Fruit fly (Drosophila melanogaster) whole organism, embryonic: ENCODE measurements around the gene Pcif1.

Experiments
- BEAF-32 ChIP-seq: fragments of 200-800 bp; sonication (Bioruptor generic); optimal IDR thresholded peaks from 3 replicates; lab custom pipeline; 2017; ENCODE audit warnings: missing biosample characterization, missing genetic modification characterization, mild to moderate bottlenecking, moderate library complexity, missing genetic modification reagents
- CG10267 ChIP-seq: fragments of 200-800 bp; sonication (Bioruptor generic); optimal IDR thresholded peaks from 2 replicates; lab custom pipeline; 2018; ENCODE audit warnings: missing biosample characterization, mild to moderate bottlenecking, missing genetic modification characterization, moderate library complexity
- CG12659 ChIP-seq: fragments of 200-800 bp; sonication (Bioruptor generic); optimal IDR thresholded peaks from 3 replicates; lab custom pipeline; 2017; ENCODE audit warnings: mild to moderate bottlenecking, missing biosample characterization, missing genetic modification reagents, missing genetic modification characterization
- CG15011 ChIP-seq: fragments of 200-800 bp; sonication (Bioruptor generic); optimal IDR thresholded peaks from 3 replicates; lab custom pipeline; 2018; ENCODE audit warnings: missing biosample characterization, mild to moderate bottlenecking, missing genetic modification characterization
- CG15514 ChIP-seq: fragments of 200-800 bp; sonication (Bioruptor generic); optimal IDR thresholded peaks from 3 replicates; lab custom pipeline; 2017; ENCODE audit warnings: missing biosample characterization, missing genetic modification characterization, mild to moderate bottlenecking, moderate library complexity, missing genetic modification reagents
- CG17186 ChIP-seq: fragments of 200-800 bp; sonication (Bioruptor generic); optimal IDR thresholded peaks from 3 replicates; lab custom pipeline; 2017; ENCODE audit warnings: missing biosample characterization, missing genetic modification reagents, missing genetic modification characterization
- CG18011 ChIP-seq: fragments of 200-800 bp; sonication (Bioruptor generic); optimal IDR thresholded peaks from 2 replicates; lab custom pipeline; 2017; ENCODE audit warnings: missing biosample characterization, missing genetic modification characterization, mild to moderate bottlenecking, moderate library complexity, missing genotype
- CG2116 ChIP-seq: fragments of 200-800 bp; sonication (Bioruptor generic); optimal IDR thresholded peaks from 3 replicates; lab custom pipeline; 2018; ENCODE audit warnings: missing biosample characterization, mild to moderate bottlenecking, missing genetic modification characterization
- CG2120 ChIP-seq: fragments of 200-800 bp; sonication (Bioruptor generic); optimal IDR thresholded peaks from 3 replicates; lab custom pipeline; 2016; ENCODE audit warnings: missing biosample characterization, missing genetic modification characterization
- CG31365 ChIP-seq: fragments of 200-800 bp; sonication (Bioruptor generic); optimal IDR thresholded peaks from 2 replicates; lab custom pipeline; 2018; ENCODE audit warnings: missing biosample characterization, mild to moderate bottlenecking, missing genetic modification characterization
- CG34376 ChIP-seq: fragments of 200-800 bp; sonication (Bioruptor generic); optimal IDR thresholded peaks from 2 replicates; lab custom pipeline; 2018; ENCODE audit warnings: missing biosample characterization, mild to moderate bottlenecking, missing genetic modification characterization
- CG42726 ChIP-seq: fragments of 200-800 bp; sonication (Bioruptor generic); IDR thresholded peaks from 2 replicates; pipeline ENCODE4 v1.3.6; 2022; ENCODE audit warnings: missing biosample characterization, missing genetic modification characterization; ENCODE audit not compliant: partially characterized antibody
- CG4360 ChIP-seq: fragments of 200-800 bp; sonication (Bioruptor generic); IDR thresholded peaks from 2 replicates; pipeline ENCODE4 v1.3.6; 2022; ENCODE audit warnings: missing biosample characterization, missing genetic modification characterization
- CG4617 ChIP-seq: fragments of 200-800 bp; sonication (Bioruptor generic); optimal IDR thresholded peaks from 3 replicates; lab custom pipeline; 2016; ENCODE audit warnings: missing biosample characterization, missing genetic modification characterization, borderline replicate concordance
- CG5180 ChIP-seq: fragments of 200-800 bp; sonication (Bioruptor generic); optimal IDR thresholded peaks from 3 replicates; lab custom pipeline; 2017; ENCODE audit warnings: missing biosample characterization, missing genetic modification characterization, mild to moderate bottlenecking, moderate library complexity, missing genetic modification reagents
- CG7987 ChIP-seq: fragments of 200-800 bp; sonication (Bioruptor generic); optimal IDR thresholded peaks from 2 replicates; lab custom pipeline; 2018; ENCODE audit warnings: missing biosample characterization, mild to moderate bottlenecking, missing genetic modification characterization, moderate library complexity
- CG9797 ChIP-seq: fragments of 200-800 bp; sonication (Bioruptor generic); optimal IDR thresholded peaks from 3 replicates; lab custom pipeline; 2018; ENCODE audit warnings: missing biosample characterization, mild to moderate bottlenecking, missing genetic modification characterization
- CTCF ChIP-seq: fragments of 200-800 bp; sonication (Bioruptor generic); optimal IDR thresholded peaks from 2 replicates; lab custom pipeline; 2017; ENCODE audit warnings: missing biosample characterization, mild to moderate bottlenecking, missing genetic modification characterization, moderate library complexity
- Ets97D ChIP-seq: fragments of 200-800 bp; sonication (Bioruptor generic); optimal IDR thresholded peaks from 3 replicates; lab custom pipeline; 2016; ENCODE audit warnings: missing biosample characterization, missing genetic modification characterization
- Fer1 ChIP-seq: fragments of 200-800 bp; sonication (Bioruptor generic); optimal IDR thresholded peaks from 2 replicates; lab custom pipeline; 2017; ENCODE audit warnings: missing biosample characterization, mild to moderate bottlenecking, missing genetic modification characterization
- H2.0 ChIP-seq: fragments of 200-800 bp; sonication (Bioruptor generic); IDR thresholded peaks from 2 replicates; pipeline ENCODE4 v1.3.6; 2022; ENCODE audit warnings: missing biosample characterization, missing genetic modification characterization
- Hr39 ChIP-seq: fragments of >200 bp; optimal IDR thresholded peaks from 2 replicates; lab custom pipeline; 2017
- MESR4 ChIP-seq: fragments of 200-800 bp; sonication (Bioruptor generic); optimal IDR thresholded peaks from 2 replicates; lab custom pipeline; 2018; ENCODE audit warnings: missing biosample characterization, mild to moderate bottlenecking, missing genetic modification characterization, moderate library complexity
- Meics ChIP-seq: fragments of 200-800 bp; sonication (Bioruptor generic); optimal IDR thresholded peaks from 2 replicates; lab custom pipeline; 2017; ENCODE audit warnings: missing biosample characterization, mild to moderate bottlenecking, missing genetic modification characterization
- Myb ChIP-seq: fragments of 200-800 bp; sonication (Bioruptor generic); optimal IDR thresholded peaks from 2 replicates; lab custom pipeline; 2016; ENCODE audit warnings: missing biosample characterization, missing genetic modification characterization
- Pdp1 ChIP-seq, 2 experiments: fragments of 200-800 bp; sonication (Bioruptor generic); optimal IDR thresholded peaks; 3 replicates each; lab custom pipeline; 2016; ENCODE audit warnings: missing biosample characterization in 2 of 2, missing genetic modification characterization in 2 of 2, mild to moderate bottlenecking in 1 of 2, moderate library complexity in 1 of 2
- Sry-δ ChIP-seq: fragments of 200-800 bp; sonication (Bioruptor generic); optimal IDR thresholded peaks from 2 replicates; lab custom pipeline; 2016; ENCODE audit warnings: missing biosample characterization, missing genetic modification characterization
- Stat92E ChIP-seq, 3 experiments: fragments of >200 bp in 2 of 3; fragments of 200-800 bp in 1 of 3; sonication (Bioruptor generic) in 1 of 3; optimal IDR thresholded peaks; 2 replicates each; lab custom pipeline; 2017 to 2019; ENCODE audit warnings: missing biosample characterization in 3 of 3, missing genetic modification characterization in 3 of 3, mild to moderate bottlenecking in 1 of 3, moderate library complexity in 1 of 3
- Xbp1 ChIP-seq: fragments of 200-800 bp; sonication (Bioruptor generic); optimal IDR thresholded peaks from 3 replicates; lab custom pipeline; 2016; ENCODE audit warnings: missing biosample characterization, mild to moderate bottlenecking, missing genetic modification characterization
- YL-1 ChIP-seq: fragments of 200-800 bp; sonication (Bioruptor generic); optimal IDR thresholded peaks from 3 replicates; lab custom pipeline; 2017; ENCODE audit warnings: missing biosample characterization, mild to moderate bottlenecking, missing genetic modification characterization
- bigmax ChIP-seq: fragments of 200-800 bp; sonication (Bioruptor generic); optimal IDR thresholded peaks from 2 replicates; lab custom pipeline; 2018; ENCODE audit warnings: missing biosample characterization, mild to moderate bottlenecking, missing genetic modification characterization
- crol ChIP-seq: fragments of 200-800 bp; sonication (Bioruptor generic); IDR thresholded peaks from 2 replicates; pipeline ENCODE4 v1.3.6; 2022; ENCODE audit warnings: missing biosample characterization, missing genetic modification characterization
- dpn ChIP-seq, 2 experiments: fragments of 200-800 bp; sonication (Bioruptor generic); optimal IDR thresholded peaks; 3 replicates each; lab custom pipeline; 2016; ENCODE audit warnings: missing biosample characterization in 2 of 2, missing genetic modification characterization in 2 of 2
- ewg ChIP-seq: fragments of 200-800 bp; sonication (Bioruptor generic); optimal IDR thresholded peaks from 3 replicates; lab custom pipeline; 2017; ENCODE audit warnings: mild to moderate bottlenecking, missing biosample characterization, missing genetic modification reagents, missing genetic modification characterization
- fd64A ChIP-seq: fragments of 200-800 bp; sonication (Bioruptor generic); optimal IDR thresholded peaks from 3 replicates; lab custom pipeline; 2018; ENCODE audit warnings: missing biosample characterization, mild to moderate bottlenecking, missing genetic modification characterization
- fd96Cb ChIP-seq: fragments of 200-800 bp; sonication (Bioruptor generic); optimal IDR thresholded peaks from 2 replicates; lab custom pipeline; 2018; ENCODE audit warnings: missing biosample characterization, mild to moderate bottlenecking, missing genetic modification characterization, moderate library complexity
- gfzf ChIP-seq: fragments of 200-800 bp; sonication (Bioruptor generic); optimal IDR thresholded peaks from 2 replicates; lab custom pipeline; 2016; ENCODE audit warnings: missing biosample characterization, mild to moderate bottlenecking, missing genetic modification characterization, moderate library complexity
- hkb ChIP-seq, 2 experiments: fragments of 200-800 bp in 1 of 2; fragments of >200 bp in 1 of 2; sonication (Bioruptor generic) in 1 of 2; IDR thresholded peaks in 1 of 2; optimal IDR thresholded peaks in 1 of 2; 2 replicates each; pipeline versions ENCODE4 v1.3.6 to Lab custom; 2017 to 2022; ENCODE audit warnings: missing biosample characterization in 1 of 2, missing genetic modification characterization in 1 of 2
- lilli ChIP-seq: fragments of 200-800 bp; sonication (Bioruptor generic); optimal IDR thresholded peaks from 3 replicates; lab custom pipeline; 2016; ENCODE audit warnings: missing biosample characterization, missing genetic modification characterization
- nmo ChIP-seq: fragments of 200-800 bp; sonication (Bioruptor generic); optimal IDR thresholded peaks from 2 replicates; lab custom pipeline; 2018; ENCODE audit warnings: missing biosample characterization, mild to moderate bottlenecking, missing genetic modification characterization, moderate library complexity
- onecut ChIP-seq: fragments of 200-800 bp; sonication (Bioruptor generic); IDR thresholded peaks from 2 replicates; pipeline ENCODE4 v1.3.6; 2022; ENCODE audit warnings: missing biosample characterization, missing genetic modification characterization
- p53 ChIP-seq: fragments of 200-800 bp; sonication (Bioruptor generic); optimal IDR thresholded peaks from 2 replicates; lab custom pipeline; 2016; ENCODE audit warnings: missing biosample characterization, missing genetic modification characterization
- pzg ChIP-seq: fragments of 200-800 bp; sonication (Bioruptor generic); optimal IDR thresholded peaks from 3 replicates; lab custom pipeline; 2018; ENCODE audit warnings: missing biosample characterization, mild to moderate bottlenecking, missing genetic modification characterization, moderate library complexity
- trem ChIP-seq: fragments of 200-800 bp; optimal IDR thresholded peaks from 3 replicates; lab custom pipeline; 2019; ENCODE audit warnings: missing biosample characterization, mild to moderate bottlenecking, missing genetic modification characterization, moderate library complexity
- unpg ChIP-seq: fragments of 200-800 bp; sonication (Bioruptor generic); optimal IDR thresholded peaks from 3 replicates; lab custom pipeline; 2018; ENCODE audit warnings: missing biosample characterization, mild to moderate bottlenecking, missing genetic modification characterization, moderate library complexity
- wdn ChIP-seq: fragments of 200-800 bp; sonication (Bioruptor generic); IDR thresholded peaks from 2 replicates; pipeline ENCODE4 v1.3.6; 2022; ENCODE audit warnings: missing biosample characterization, missing genetic modification characterization

The Pcif1 gene

dm6 chr3L:20815666-20816375, 29.8 kb upstream of the Pcif1 start, which contains the start of the genes CG3618 and Pka-R1 (continued):
- TF ChIP-seq CG4360 (GFP tag; lab: Robert Waterston, UW) (no peak), CG2116 (peak; percentile 94), bigmax (GFP tag; lab: Kevin White, UChicago) (peak; percentile 63), nmo (GFP tag; lab: Kevin White, UChicago) (peak; percentile 3), CG7987 (GFP tag; lab: Kevin White, UChicago) (peak; percentile 28), dpn (GFP tag; optimal IDR thresholded peaks at IDR 0.05; lab: Kevin White, UChicago) (peak in 1 of 2 experiments; percentile 2), YL-1 (GFP tag; lab: Kevin White, UChicago) (peak; percentile 83), wdn (GFP tag; lab: Robert Waterston, UW) (no peak), Meics (GFP tag; lab: Kevin White, UChicago) (no peak), Hr39 (lab: Kevin White, UChicago) (no peak), CTCF (GFP tag; lab: Kevin White, UChicago) (peak; percentile 58), CG15514 (GFP tag; lab: Kevin White, UChicago) (peak; percentile 50), Fer1 (GFP tag; lab: Kevin White, UChicago) (peak; percentile 21), Xbp1 (GFP tag; lab: Kevin White, UChicago) (peak; percentile 12), CG15011 (GFP tag; lab: Kevin White, UChicago) (no peak), hkb (optimal IDR thresholded peaks at IDR 0.05; lab: Kevin White, UChicago) (no peak), hkb (GFP tag; IDR thresholded peaks at IDR 0.05; lab: Robert Waterston, UW) (no peak), CG31365 (no peak), CG42726 (GFP tag; lab: Robert Waterston, UW) (no peak), trem (peak; percentile 53), MESR4 (GFP tag; lab: Kevin White, UChicago) (peak; percentile 83), Pdp1 (GFP tag; optimal IDR thresholded peaks at IDR 0.05; lab: Kevin White, UChicago) (peak in 1 of 2 experiments; percentile 77), lilli (GFP tag; lab: Kevin White, UChicago) (peak; percentile 7), Ets97D (peak; percentile 37), unpg (GFP tag; lab: Kevin White, UChicago) (no peak), crol (no peak), pzg (GFP tag; lab: Kevin White, UChicago) (peak; percentile 73), CG12659 (GFP tag; lab: Kevin White, UChicago) (peak; percentile 62), p53 (peak; percentile 0), H2.0 (GFP tag; lab: Robert Waterston, UW) (no peak), CG2120 (GFP tag; lab: Kevin White, UChicago) (peak; percentile 23), CG34376 (GFP tag; lab: Kevin White, UChicago) (peak; percentile 32), Stat92E (GFP tag; optimal IDR thresholded peaks at IDR 0.05; lab: Kevin White, UChicago) (peak in 1 of 3 experiments; percentile 24), CG4617 (peak; percentile 75), fd64A (GFP tag; lab: Kevin White, UChicago) (no peak), CG18011 (GFP tag; lab: Kevin White, UChicago) (peak; percentile 1), Sry-δ (peak; percentile 93), onecut (peak; percentile 97), CG10267 (tag; lab: Kevin White, UChicago) (peak; percentile 85), CG5180 (GFP tag; lab: Kevin White, UChicago) (no peak), Myb (peak; percentile 71), gfzf (GFP tag; lab: Kevin White, UChicago) (peak; percentile 49), CG17186 (GFP tag; lab: Kevin White, UChicago) (peak; percentile 96), BEAF-32 (GFP tag; lab: Kevin White, UChicago) (peak; percentile 84), ewg (GFP tag; lab: Kevin White, UChicago) (peak; percentile 1), fd96Cb (tag; lab: Kevin White, UChicago) (no peak), CG9797 (GFP tag; lab: Kevin White, UChicago) (peak; percentile 39)
